Fruit fly (Drosophila melanogaster): ENCODE results near the gene CG17328.
A peak's percentile ranks its signal among the peaks of the same experiment; 100 is the strongest.

CG17328 gene

dm6 chr2L:16267159-16268065 is 32.3 kb upstream of the CG17328 start:
- TF ChIP-seq CG6808 (GFP tag; optimal IDR thresholded peaks at IDR 0.05) (peak; percentile 31), OdsH (GFP tag; optimal IDR thresholded peaks at IDR 0.05) (peak; percentile 44), Blimp-1 (GFP tag; optimal IDR thresholded peaks at IDR 0.05) (no peak), CG11902 (GFP tag; optimal IDR thresholded peaks at IDR 0.05) (no peak), CG1621 (tag; optimal IDR thresholded peaks at IDR 0.05) (no peak), CG8319 (GFP tag; optimal IDR thresholded peaks at IDR 0.05) (no peak), fd85E (GFP tag; optimal IDR thresholded peaks at IDR 0.05) (no peak), CG6276 (GFP tag; optimal IDR thresholded peaks at IDR 0.05) (no peak), dac (GFP tag; optimal IDR thresholded peaks at IDR 0.05) (no peak), CG8632 (GFP tag; optimal IDR thresholded peaks at IDR 0.05) (no peak), svp (GFP tag) (no peak), Ets96B (tag; optimal IDR thresholded peaks at IDR 0.05) (peak; percentile 33), Eip75B (GFP tag; optimal IDR thresholded peaks at IDR 0.05) (peak; percentile 54), esn (GFP tag; optimal IDR thresholded peaks at IDR 0.05) (no peak), CG32006 (GFP tag; optimal IDR thresholded peaks at IDR 0.05) (no peak), fkh (GFP tag; optimal IDR thresholded peaks at IDR 0.05) (no peak), Gug (GFP tag; IDR thresholded peaks at IDR 0.05) (no peak), fd59A (GFP tag; optimal IDR thresholded peaks at IDR 0.05) (peak; percentile 42), CG6792 (GFP tag; optimal IDR thresholded peaks at IDR 0.05) (peak; percentile 13), CG3919 (GFP tag; optimal IDR thresholded peaks at IDR 0.05) (peak; percentile 5), Hr39 (GFP tag; optimal IDR thresholded peaks at IDR 0.05) (no peak), Hr38 (GFP tag; optimal IDR thresholded peaks at IDR 0.05) (no peak), salr (GFP tag; optimal IDR thresholded peaks at IDR 0.05) (no peak), CG3032 (tag; optimal IDR thresholded peaks at IDR 0.05) (peak; percentile 55), Sox102F (GFP tag; optimal IDR thresholded peaks at IDR 0.05) (no peak), pdm3 (GFP tag; optimal IDR thresholded peaks at IDR 0.05) (no peak), cyc (GFP tag; optimal IDR thresholded peaks at IDR 0.05) (no peak), Met (GFP tag; optimal IDR thresholded peaks at IDR 0.05) (no peak), Hr4 (GFP tag; optimal IDR thresholded peaks at IDR 0.05) (peak; percentile 32), vri (GFP tag; optimal IDR thresholded peaks at IDR 0.05) (no peak), ss (GFP tag; optimal IDR thresholded peaks at IDR 0.05) (peak; percentile 28 to 77), eg (GFP tag; IDR thresholded peaks at IDR 0.05) (no peak), CG16779 (tag; optimal IDR thresholded peaks at IDR 0.05) (no peak), spab (GFP tag; optimal IDR thresholded peaks at IDR 0.05) (peak; percentile 17), Eip78C (GFP tag) (peak; percentile 76), CG11294 (GFP tag; IDR thresholded peaks at IDR 0.05) (no peak), CG31627 (GFP tag; optimal IDR thresholded peaks at IDR 0.05) (no peak), CG34406 (GFP tag; optimal IDR thresholded peaks at IDR 0.05) (no peak), Smox (GFP tag; optimal IDR thresholded peaks at IDR 0.05) (no peak), lz (GFP tag; optimal IDR thresholded peaks at IDR 0.05) (no peak), CG6163 (GFP tag; IDR thresholded peaks at IDR 0.05) (no peak), Eip93F (GFP tag; optimal IDR thresholded peaks at IDR 0.05) (no peak), dsx (GFP tag; optimal IDR thresholded peaks at IDR 0.05; ENCODE audit: poor library complexity, severe bottlenecking) (peak; percentile 98), CG11762 (GFP tag; optimal IDR thresholded peaks at IDR 0.05; ENCODE audit: insufficient read depth) (peak; percentile 22), CG10631 (GFP tag; optimal IDR thresholded peaks at IDR 0.05) (peak; percentile 52), Sox15 (GFP tag; optimal IDR thresholded peaks at IDR 0.05) (no peak), CG8119 (GFP tag; IDR thresholded peaks at IDR 0.05) (no peak), CG9139 (GFP tag; optimal IDR thresholded peaks at IDR 0.05) (no peak), Sox14 (GFP tag; optimal IDR thresholded peaks at IDR 0.05) (peak; percentile 0), CG7368 (GFP tag; optimal IDR thresholded peaks at IDR 0.05) (no peak)
